Fruit fly (Drosophila melanogaster): ENCODE measurements around the gene CG5404.
A peak's percentile ranks its signal among the peaks of the same experiment; 100 is the strongest.

CG5404 gene

dm6 chr3R:15665962-15666361 is 38.5 kb upstream of the CG5404 start, which contains the start of gene pxb (continued):
- TF ChIP-seq vfl (GFP tag; optimal IDR thresholded peaks at IDR 0.05) (no peak), bab2 (GFP tag; optimal IDR thresholded peaks at IDR 0.05) (no peak), sug (tag; optimal IDR thresholded peaks at IDR 0.05) (no peak), kni (GFP tag; optimal IDR thresholded peaks at IDR 0.05) (peak; percentile 36), CG4617 (GFP tag; optimal IDR thresholded peaks at IDR 0.05; ENCODE audit: borderline replicate concordance) (no peak), Dad (GFP tag; optimal IDR thresholded peaks at IDR 0.05) (no peak), CG12219 (GFP tag; optimal IDR thresholded peaks at IDR 0.05) (peak; percentile 21), abd-A (tag; optimal IDR thresholded peaks at IDR 0.05) (peak; percentile 26), Doc2 (GFP tag; IDR thresholded peaks at IDR 0.05) (no peak), az2 (GFP tag; optimal IDR thresholded peaks at IDR 0.05) (no peak), Gug (GFP tag; IDR thresholded peaks at IDR 0.05) (no peak), CG31365 (tag; optimal IDR thresholded peaks at IDR 0.05) (no peak), Atf3 (GFP tag; optimal IDR thresholded peaks at IDR 0.05) (no peak), CG1233 (GFP tag; optimal IDR thresholded peaks at IDR 0.05) (no peak), sim (GFP tag; IDR thresholded peaks at IDR 0.05) (no peak; the same call in 1 of the 2 replicates), CG12659 (GFP tag; optimal IDR thresholded peaks at IDR 0.05) (no peak), B-H1 (GFP tag; IDR thresholded peaks at IDR 0.05) (no peak), Hmx (GFP tag; optimal IDR thresholded peaks at IDR 0.05) (no peak), Ssrp (tag; optimal IDR thresholded peaks at IDR 0.05) (no peak), CG2712 (tag; optimal IDR thresholded peaks at IDR 0.05) (peak; percentile 37), Chrac-16 (GFP tag; optimal IDR thresholded peaks at IDR 0.05) (no peak), Dfd (GFP tag; optimal IDR thresholded peaks at IDR 0.05) (no peak), ems (GFP tag; optimal IDR thresholded peaks at IDR 0.05) (no peak), CG4328 (GFP tag; optimal IDR thresholded peaks at IDR 0.05) (no peak), E2f1 (GFP tag; IDR thresholded peaks at IDR 0.05) (no peak), vnd (GFP tag; IDR thresholded peaks at IDR 0.05; ENCODE audit: partially characterized antibody) (no peak), BtbVII (GFP tag; optimal IDR thresholded peaks at IDR 0.05) (no peak), CG11085 (GFP tag; IDR thresholded peaks at IDR 0.05) (no peak), run (tag; optimal IDR thresholded peaks at IDR 0.05) (no peak), fd96Cb (tag; optimal IDR thresholded peaks at IDR 0.05) (no peak), gsb (GFP tag; IDR thresholded peaks at IDR 0.05) (no peak), CG6765 (GFP tag; optimal IDR thresholded peaks at IDR 0.05) (no peak), Dip3 (GFP tag; optimal IDR thresholded peaks at IDR 0.05) (no peak), nerfin-2 (GFP tag; IDR thresholded peaks at IDR 0.05; ENCODE audit: partially characterized antibody) (peak; percentile 45; the same call in 1 of the 2 replicates), CG43689 (GFP tag; IDR thresholded peaks at IDR 0.05) (no peak), slp2 (GFP tag; optimal IDR thresholded peaks at IDR 0.05) (no peak), bigmax (GFP tag; optimal IDR thresholded peaks at IDR 0.05) (no peak), CG4360 (GFP tag; IDR thresholded peaks at IDR 0.05) (peak; percentile 79), Max (GFP tag; optimal IDR thresholded peaks at IDR 0.05) (no peak), nerfin-1 (tag; optimal IDR thresholded peaks at IDR 0.05) (peak; percentile 55), MBD-R2 (GFP tag; IDR thresholded peaks at IDR 0.05) (0 out of 2 replicates have a peak, but pooled peaks have one; percentile 10), CG10366 (GFP tag; IDR thresholded peaks at IDR 0.05) (no peak), Ada2b (GFP tag; IDR thresholded peaks at IDR 0.05) (no peak), her (GFP tag; optimal IDR thresholded peaks at IDR 0.05) (peak; percentile 33), CG11560 (tag; IDR thresholded peaks at IDR 0.05) (no peak), Hr51 (GFP tag; optimal IDR thresholded peaks at IDR 0.05) (peak in 1 of 2 experiments; percentile 2), CG12744 (GFP tag; optimal IDR thresholded peaks at IDR 0.05) (no peak), chm (GFP tag; IDR thresholded peaks at IDR 0.05) (peak; percentile 92), CG6175 (GFP tag; IDR thresholded peaks at IDR 0.05) (no peak), Hsf (GFP tag; optimal IDR thresholded peaks at IDR 0.05) (no peak), caup (GFP tag; optimal IDR thresholded peaks at IDR 0.05; ENCODE audit: severe bottlenecking) (peak; percentile 32), br (optimal IDR thresholded peaks at IDR 0.05) (no peak)

All from whole organism, embryonic.